Worm (Caenorhabditis elegans) whole organism, L4 larva: ENCODE results near the gene rsp-2.

Source experiments
- T20F7.1 ChIP-seq: fragments of 200-800 bp; sonication (Bioruptor generic); optimal IDR thresholded peaks from 2 replicates; lab custom pipeline; 2018; ENCODE audit warnings: mild to moderate bottlenecking, missing genetic modification characterization, missing compliant biosample characterization
- Y48G9A.11 ChIP-seq: fragments of 200-800 bp; sonication (Bioruptor generic); IDR thresholded peaks from 2 replicates; pipeline ENCODE4 v1.3.6; 2022; ENCODE audit warnings: missing genetic modification reagents, missing genetic modification characterization, missing compliant biosample characterization
- ZK546.5 ChIP-seq, 2 experiments: sonication (generic microtip); optimal IDR thresholded peaks; 2 replicates each; lab custom pipeline; 2017; ENCODE audit warnings: missing biosample characterization in 2 of 2, missing genetic modification characterization in 2 of 2
- aha-1 ChIP-seq: fragments of 150-350 bp; peaks from one replicate; lab custom pipeline; 2014; ENCODE audit warnings: missing biosample characterization, missing genetic modification characterization
- ama-1 ChIP-seq: fragments of 150-350 bp; optimal IDR thresholded peaks from 2 replicates; lab custom pipeline; 2014; ENCODE audit warnings: inconsistent platforms, mixed read lengths
- ceh-28 ChIP-seq: fragments of 150-350 bp; optimal IDR thresholded peaks from 2 replicates; lab custom pipeline; 2014; ENCODE audit warnings: missing biosample characterization, missing genetic modification reagents, missing genetic modification characterization
- ceh-62 ChIP-seq: sonication (generic microtip); optimal IDR thresholded peaks from 2 replicates; lab custom pipeline; 2017; ENCODE audit warnings: missing biosample characterization, missing genetic modification characterization
- daf-16 ChIP-seq, 3 experiments: sonication (generic microtip); optimal IDR thresholded peaks; 2 replicates each; lab custom pipeline; 2016 to 2017; ENCODE audit warnings: missing genetic modification characterization in 3 of 3, missing genetic modification reagents in 3 of 3, mild to moderate bottlenecking in 2 of 3, missing compliant biosample characterization in 2 of 3, missing biosample characterization in 1 of 3, moderate library complexity in 1 of 3
- duxl-1 ChIP-seq: sonication (generic microtip); optimal IDR thresholded peaks from 2 replicates; lab custom pipeline; 2016; ENCODE audit warnings: mild to moderate bottlenecking, missing genetic modification characterization, moderate library complexity, missing compliant biosample characterization; ENCODE audit not compliant: poor library complexity
- egl-43 ChIP-seq: fragments of 200-800 bp; sonication (Bioruptor generic); IDR thresholded peaks from 2 replicates; pipeline ENCODE4 v1.3.6; 2022; ENCODE audit warnings: missing genetic modification reagents, missing genetic modification characterization, missing compliant biosample characterization
- hlh-11 ChIP-seq: fragments of 200-800 bp; sonication (Bioruptor generic); optimal IDR thresholded peaks from 2 replicates; lab custom pipeline; 2018; ENCODE audit warnings: mild to moderate bottlenecking, missing genetic modification characterization, missing compliant biosample characterization
- lin-15B ChIP-seq: fragments of 150-350 bp; sonication (generic microtip); optimal IDR thresholded peaks from 3 replicates; lab custom pipeline; 2014; ENCODE audit warnings: missing biosample characterization, missing genetic modification characterization
- lsy-2 ChIP-seq, 2 experiments: fragments of 150-350 bp in 1 of 2; sonication (generic microtip) in 1 of 2; optimal IDR thresholded peaks; 2 replicates each; lab custom pipeline; 2014 to 2017; ENCODE audit warnings: missing biosample characterization in 2 of 2, missing genetic modification characterization in 2 of 2
- madf-5 ChIP-seq, 2 experiments: fragments of 200-800 bp; sonication (Bioruptor generic); IDR thresholded peaks; 2 replicates each; pipeline ENCODE4 v1.3.6; 2022; ENCODE audit warnings: missing compliant biosample characterization in 2 of 2, missing genetic modification characterization in 2 of 2
- madf-9 ChIP-seq: fragments of 200-800 bp; sonication (Bioruptor generic); conservative IDR thresholded peaks from 2 replicates; pipeline ENCODE4 v1.3.6; 2022; ENCODE audit warnings: missing genetic modification reagents, missing genetic modification characterization, missing compliant biosample characterization
- mdl-1 ChIP-seq, 2 experiments: fragments of 150-350 bp in 1 of 2; sonication (generic microtip) in 1 of 2; optimal IDR thresholded peaks; 2 replicates each; lab custom pipeline; 2014 to 2017; ENCODE audit warnings: missing biosample characterization in 2 of 2, missing genetic modification characterization in 2 of 2
- mes-2 ChIP-seq: sonication (generic microtip); optimal IDR thresholded peaks from 2 replicates; lab custom pipeline; 2016; ENCODE audit warnings: missing genotype, mild to moderate bottlenecking, missing genetic modification characterization, missing compliant biosample characterization; ENCODE audit not compliant: poor library complexity, severe bottlenecking
- mxl-3 ChIP-seq: fragments of 200-800 bp; sonication (Bioruptor generic); optimal IDR thresholded peaks from 2 replicates; lab custom pipeline; 2018; ENCODE audit warnings: mild to moderate bottlenecking, missing genetic modification characterization, missing compliant biosample characterization
- nhr-10 ChIP-seq: fragments of 150-350 bp; optimal IDR thresholded peaks from 2 replicates; lab custom pipeline; 2014; ENCODE audit warnings: missing biosample characterization, missing genetic modification characterization
- nhr-25 ChIP-seq: sonication (generic microtip); optimal IDR thresholded peaks from 2 replicates; lab custom pipeline; 2017; ENCODE audit warnings: missing genetic modification characterization, mild to moderate bottlenecking, missing compliant biosample characterization, antibody characterized with exemption, moderate library complexity, borderline replicate concordance; ENCODE audit not compliant: insufficient read depth
- nhr-28 ChIP-seq: fragments of 150-350 bp; optimal IDR thresholded peaks from 2 replicates; lab custom pipeline; 2014; ENCODE audit warnings: missing biosample characterization, missing genetic modification characterization
- nhr-48 ChIP-seq: sonication (generic microtip); optimal IDR thresholded peaks from 2 replicates; lab custom pipeline; 2016; ENCODE audit warnings: mild to moderate bottlenecking, missing genetic modification characterization, missing compliant biosample characterization
- php-3 ChIP-seq: fragments of 200-800 bp; sonication (Bioruptor generic); IDR thresholded peaks from 2 replicates; pipeline ENCODE4 v1.3.6; 2022; ENCODE audit warnings: missing genetic modification reagents, missing genetic modification characterization, missing compliant biosample characterization
- pqm-1 ChIP-seq: sonication (generic microtip); optimal IDR thresholded peaks from 2 replicates; lab custom pipeline; 2017; ENCODE audit warnings: missing biosample characterization, missing genetic modification characterization
- sdz-12 ChIP-seq: fragments of 200-800 bp; sonication (Bioruptor generic); optimal IDR thresholded peaks from 2 replicates; lab custom pipeline; 2018; ENCODE audit warnings: mild to moderate bottlenecking, missing genetic modification characterization, missing compliant biosample characterization
- spr-1 ChIP-seq: sonication (generic microtip); optimal IDR thresholded peaks from 2 replicates; lab custom pipeline; 2016; ENCODE audit warnings: mild to moderate bottlenecking, missing genetic modification characterization, missing compliant biosample characterization
- tra-1 ChIP-seq: fragments of 200-800 bp; sonication (Bioruptor generic); IDR thresholded peaks from 2 replicates; pipeline ENCODE4 v1.3.6; 2022; ENCODE audit warnings: missing genetic modification reagents, missing genetic modification characterization, missing compliant biosample characterization
- unc-62 ChIP-seq, 3 experiments: fragments of 150-350 bp in 1 of 3; sonication (generic microtip); optimal IDR thresholded peaks in 2 of 3; peaks in 1 of 3; 1 replicate in 1 of 3; 2 replicates in 2 of 3; lab custom pipeline; 2014 to 2017; ENCODE audit warnings: missing biosample characterization in 3 of 3, missing genetic modification characterization in 3 of 3, missing genetic modification reagents in 3 of 3, missing genotype in 1 of 3
- zag-1 ChIP-seq: fragments of 150-350 bp; optimal IDR thresholded peaks from 2 replicates; lab custom pipeline; 2014; ENCODE audit warnings: missing biosample characterization, missing genetic modification characterization
- zip-11 ChIP-seq: fragments of 200-800 bp; sonication (Bioruptor generic); IDR thresholded peaks from 2 replicates; pipeline ENCODE4 v1.3.6; 2022; ENCODE audit warnings: missing genetic modification characterization, missing compliant biosample characterization

rsp-2 gene

ce11 chrII:11452498-11453005 lies at the start of gene rsp-2:
Gene rsp-2 (minus strand): TSS chrII:11452955.
- TF ChIP-seq unc-62 (GFP tag; optimal IDR thresholded peaks at IDR 0.05 in 1 of 2; lab: Kevin White, UChicago), result peak in 1 of 2 experiments; percentile 28
- no peak for TF ChIP-seq unc-62 (tag; optimal IDR thresholded peaks at IDR 0.05; lab: Kevin White, UChicago)
- no peak for TF ChIP-seq duxl-1 (tag; lab: Kevin White, UChicago)
- 0 out of 2 replicates have a peak, but pooled peaks have one; percentile 5 for TF ChIP-seq egl-43 (GFP tag; lab: Robert Waterston, UW)
- TF ChIP-seq aha-1 (tag; lab: Kevin White, UChicago), result peak; percentile 93

ce11 chrII:11501956-11502355 lies 49.2 kb upstream of the rsp-2 start:
- TF ChIP-seq spr-1 (tag; lab: Kevin White, UChicago) (no peak), nhr-48 (tag; lab: Kevin White, UChicago) (peak; percentile 28), hlh-11 (tag; lab: Kevin White, UChicago) (peak; percentile 51), nhr-25 (tag; lab: Kevin White, UChicago) (peak; percentile 6), T20F7.1 (GFP tag; lab: Kevin White, UChicago) (no peak), mxl-3 (peak; percentile 68), ceh-28 (tag; lab: Kevin White, UChicago) (no peak), madf-5 (GFP tag; IDR thresholded peaks at IDR 0.05; lab: Robert Waterston, UW) (no peak), ama-1 (lab: Kevin White, UChicago) (no peak), nhr-28 (tag; lab: Kevin White, UChicago) (peak; percentile 86), mdl-1 (tag; optimal IDR thresholded peaks at IDR 0.05; lab: Kevin White, UChicago) (peak in 1 of 2 experiments; percentile 54)

ce11 chrII:11500198-11500597 lies 47.4 kb upstream of the rsp-2 start, which contains the start of gene B0334.20:
Gene B0334.20 (minus strand): TSS chrII:11500459.
- TF ChIP-seq unc-62 (GFP tag; optimal IDR thresholded peaks at IDR 0.05 in 1 of 2; lab: Kevin White, UChicago), result no peak
- TF ChIP-seq unc-62 (tag; optimal IDR thresholded peaks at IDR 0.05; lab: Kevin White, UChicago), result no peak
- no peak for TF ChIP-seq madf-5 (GFP tag; IDR thresholded peaks at IDR 0.05; lab: Robert Waterston, UW)
- no peak for TF ChIP-seq daf-16 (GFP tag; optimal IDR thresholded peaks at IDR 0.05; lab: Kevin White, UChicago)
- peak; percentile 62 for TF ChIP-seq daf-16 (tag; optimal IDR thresholded peaks at IDR 0.05; lab: Kevin White, UChicago)
- peak; percentile 81 for TF ChIP-seq nhr-28 (tag; lab: Kevin White, UChicago)
- no peak for TF ChIP-seq Y48G9A.11 (GFP tag; lab: Robert Waterston, UW)
- peak; percentile 46 for TF ChIP-seq pqm-1 (tag; lab: Kevin White, UChicago)
- TF ChIP-seq php-3 (GFP tag; lab: Robert Waterston, UW), result peak; percentile 42; the same call in 1 of the 2 replicates

- TF ChIP-seq lin-15B (tag; lab: Kevin White, UChicago), result no peak
- no peak for TF ChIP-seq T20F7.1 (GFP tag; lab: Kevin White, UChicago)
- TF ChIP-seq nhr-10 (tag; lab: Kevin White, UChicago), result no peak
- TF ChIP-seq unc-62 (GFP tag; optimal IDR thresholded peaks at IDR 0.05 in 1 of 2; lab: Kevin White, UChicago), result peak in 1 of 2 experiments; percentile 81
- TF ChIP-seq unc-62 (tag; optimal IDR thresholded peaks at IDR 0.05; lab: Kevin White, UChicago), result no peak
Measured at ce11 chrII:11497365-11497764, 44.6 kb upstream of the rsp-2 start, which contains the start of gene B0334.5. Gene B0334.5 (plus strand): TSS chrII:11497665.

- TF ChIP-seq tra-1 (GFP tag; lab: Robert Waterston, UW) (no peak), ama-1 (lab: Kevin White, UChicago) (no peak), lsy-2 (tag; optimal IDR thresholded peaks at IDR 0.05; lab: Kevin White, UChicago) (peak in 1 of 2 experiments; percentile 15), madf-9 (GFP tag; lab: Robert Waterston, UW) (no peak), zag-1 (tag; lab: Kevin White, UChicago) (no peak), egl-43 (GFP tag; lab: Robert Waterston, UW) (no peak), daf-16 (GFP tag; optimal IDR thresholded peaks at IDR 0.05; lab: Kevin White, UChicago) (peak in 1 of 2 experiments; percentile 43), daf-16 (tag; optimal IDR thresholded peaks at IDR 0.05; lab: Kevin White, UChicago) (no peak), ZK546.5 (tag; optimal IDR thresholded peaks at IDR 0.05; lab: Kevin White, UChicago) (no peak), ceh-62 (no peak), mes-2 (tag; lab: Kevin White, UChicago) (peak; percentile 29), zip-11 (GFP tag; lab: Robert Waterston, UW) (no peak), sdz-12 (GFP tag; lab: Kevin White, UChicago) (no peak)
Measured at ce11 chrII:11496767-11497166, 44.0 kb upstream of the rsp-2 start, which contains the start of gene emc-5. Gene emc-5 (plus strand): TSS chrII:11496780.
